Fruit fly (Drosophila melanogaster) whole organism, adult: ENCODE results near the gene Cyp313a2.

ENCODE experiments used
- CG1620 ChIP-seq: fragments of 200-800 bp; sonication (Bioruptor generic); optimal IDR thresholded peaks from 2 replicates; lab custom pipeline; 2016; ENCODE audit warnings: missing biosample characterization, missing genetic modification characterization
- CG33017 ChIP-seq: fragments of 200-800 bp; sonication (Bioruptor generic); optimal IDR thresholded peaks from 2 replicates; lab custom pipeline; 2018; ENCODE audit warnings: missing biosample characterization, mild to moderate bottlenecking, missing genetic modification characterization, moderate library complexity
- CG7101 ChIP-seq: fragments of 200-800 bp; sonication (Bioruptor generic); optimal IDR thresholded peaks from 2 replicates; lab custom pipeline; 2018; ENCODE audit warnings: missing biosample characterization, mild to moderate bottlenecking, missing genetic modification characterization, moderate library complexity
- Clk ChIP-seq: fragments of 200-800 bp; sonication (Bioruptor generic); optimal IDR thresholded peaks from 2 replicates; lab custom pipeline; 2017; ENCODE audit warnings: missing biosample characterization, missing genetic modification characterization
- Hr96 ChIP-seq: fragments of 200-800 bp; sonication (Bioruptor generic); optimal IDR thresholded peaks from 2 replicates; lab custom pipeline; 2016; ENCODE audit warnings: missing biosample characterization, missing genetic modification characterization
- Mnt ChIP-seq: fragments of 200-800 bp; sonication (Bioruptor generic); optimal IDR thresholded peaks from 2 replicates; lab custom pipeline; 2016; ENCODE audit warnings: missing biosample characterization, mild to moderate bottlenecking, missing genetic modification characterization
- ovo ChIP-seq: fragments of 200-800 bp; sonication (Bioruptor generic); optimal IDR thresholded peaks from 2 replicates; lab custom pipeline; 2016; ENCODE audit warnings: missing biosample characterization, missing genetic modification characterization
- pad ChIP-seq: fragments of 200-800 bp; sonication (Bioruptor generic); optimal IDR thresholded peaks from 3 replicates; lab custom pipeline; 2017; ENCODE audit warnings: missing biosample characterization, missing genetic modification characterization, mild to moderate bottlenecking, moderate library complexity, missing genetic modification reagents
- tj ChIP-seq: fragments of 200-800 bp; sonication (Bioruptor generic); optimal IDR thresholded peaks from 3 replicates; lab custom pipeline; 2017; ENCODE audit warnings: missing biosample characterization, mild to moderate bottlenecking, missing genetic modification characterization, moderate library complexity
- toe ChIP-seq: fragments of 200-800 bp; sonication (Bioruptor generic); optimal IDR thresholded peaks from 2 replicates; lab custom pipeline; 2016; ENCODE audit warnings: missing biosample characterization, missing genetic modification characterization

dm6 chr3R:12269889-12270403, 33.2 kb upstream of the Cyp313a2 start:
- TF ChIP-seq ovo (GFP tag; lab: Kevin White, UChicago) (no peak), Hr96 (GFP tag; lab: Kevin White, UChicago) (no peak), Clk (no peak), pad (GFP tag; lab: Kevin White, UChicago) (no peak), toe (GFP tag; lab: Kevin White, UChicago) (no peak), tj (GFP tag; lab: Kevin White, UChicago) (no peak), CG7101 (tag; lab: Kevin White, UChicago) (no peak), CG1620 (no peak), Mnt (GFP tag; lab: Kevin White, UChicago) (no peak), CG33017 (tag; lab: Kevin White, UChicago) (no peak)
